Worm (Caenorhabditis elegans) whole organism, young adult: ENCODE measurements around the gene msp-81.

Experiments used
- B0035.1 ChIP-seq: sonication (generic microtip); optimal IDR thresholded peaks from 2 replicates; lab custom pipeline; 2016; ENCODE audit warnings: missing genetic modification characterization, mild to moderate bottlenecking, missing compliant biosample characterization, missing genotype, missing genetic modification reagents
- B0261.1 ChIP-seq: sonication (generic microtip); optimal IDR thresholded peaks from 2 replicates; lab custom pipeline; 2016; ENCODE audit warnings: mild to moderate bottlenecking, missing genetic modification characterization, moderate library complexity, missing compliant biosample characterization
- D2030.7 ChIP-seq: fragments of 200-800 bp; sonication (Bioruptor generic); IDR thresholded peaks from 2 replicates; pipeline ENCODE4 v1.3.6; 2022; ENCODE audit warnings: missing genetic modification reagents, missing genetic modification characterization, missing compliant biosample characterization
- F10E7.11 ChIP-seq: sonication (generic microtip); optimal IDR thresholded peaks from 2 replicates; lab custom pipeline; 2017; ENCODE audit warnings: mild to moderate bottlenecking, missing genetic modification characterization, moderate library complexity, missing compliant biosample characterization
- F37B4.10 ChIP-seq: fragments of 200-800 bp; sonication (Bioruptor generic); IDR thresholded peaks from 2 replicates; pipeline ENCODE4 v1.3.6; 2022; ENCODE audit warnings: missing genetic modification characterization, missing compliant biosample characterization
- K12H6.12 ChIP-seq: fragments of 200-800 bp; sonication (Bioruptor generic); optimal IDR thresholded peaks from 2 replicates; lab custom pipeline; 2018; ENCODE audit warnings: mild to moderate bottlenecking, missing genetic modification characterization, missing compliant biosample characterization
- Y79H2A.3 ChIP-seq: fragments of 200-800 bp; sonication (Bioruptor generic); conservative IDR thresholded peaks from 2 replicates; pipeline ENCODE4 v1.3.6; 2022; ENCODE audit warnings: missing genetic modification reagents, missing genetic modification characterization, missing compliant biosample characterization
- akir-1 ChIP-seq: fragments of 200-800 bp; sonication (Bioruptor generic); optimal IDR thresholded peaks from 2 replicates; lab custom pipeline; 2018; ENCODE audit warnings: mild to moderate bottlenecking, missing genetic modification characterization, moderate library complexity, missing compliant biosample characterization
- bed-1 ChIP-seq: fragments of 200-800 bp; sonication (Bioruptor generic); IDR thresholded peaks from 2 replicates; pipeline ENCODE4 v1.3.6; 2022; ENCODE audit warnings: missing genetic modification reagents, missing genetic modification characterization, missing compliant biosample characterization
- cebp-1 ChIP-seq, 2 experiments: fragments of 200-800 bp in 1 of 2; sonication (Bioruptor generic) in 1 of 2; sonication (generic microtip) in 1 of 2; IDR thresholded peaks in 1 of 2; optimal IDR thresholded peaks in 1 of 2; 2 replicates each; pipeline versions ENCODE4 v1.3.6 to Lab custom; 2017 to 2022; ENCODE audit warnings: missing compliant biosample characterization in 2 of 2, missing genetic modification characterization in 2 of 2, mild to moderate bottlenecking in 1 of 2, missing genetic modification reagents in 1 of 2, moderate library complexity in 1 of 2
- ceh-100 ChIP-seq: fragments of 200-800 bp; sonication (Bioruptor generic); IDR thresholded peaks from 2 replicates; pipeline ENCODE4 v1.3.6; 2022; ENCODE audit warnings: missing genetic modification reagents, missing genetic modification characterization, missing compliant biosample characterization
- ceh-27 ChIP-seq: fragments of 200-800 bp; sonication (Bioruptor generic); optimal IDR thresholded peaks from 2 replicates; lab custom pipeline; 2018; ENCODE audit warnings: mild to moderate bottlenecking, missing genetic modification characterization, moderate library complexity, missing compliant biosample characterization
- ceh-58 ChIP-seq: fragments of 200-800 bp; sonication (Bioruptor generic); IDR thresholded peaks from 2 replicates; pipeline ENCODE4 v1.3.6; 2022; ENCODE audit warnings: missing genetic modification characterization, missing compliant biosample characterization
- chd-7 ChIP-seq: sonication (generic microtip); optimal IDR thresholded peaks from 2 replicates; lab custom pipeline; 2016; ENCODE audit warnings: mild to moderate bottlenecking, missing genetic modification characterization, moderate library complexity, missing compliant biosample characterization
- die-1 ChIP-seq: sonication (generic microtip); optimal IDR thresholded peaks from 2 replicates; lab custom pipeline; 2016; ENCODE audit warnings: missing genotype, mild to moderate bottlenecking, missing genetic modification characterization, missing compliant biosample characterization
- efl-1 ChIP-seq: fragments of 150-350 bp; optimal IDR thresholded peaks from 2 replicates; lab custom pipeline; 2014; ENCODE audit warnings: missing biosample characterization, missing genetic modification reagents, missing genetic modification characterization
- hrde-1 ChIP-seq: sonication (generic microtip); optimal IDR thresholded peaks from 2 replicates; lab custom pipeline; 2016; ENCODE audit warnings: missing genetic modification characterization, mild to moderate bottlenecking, missing compliant biosample characterization, moderate library complexity, missing genotype, missing genetic modification reagents, borderline replicate concordance
- lin-26 ChIP-seq: fragments of 200-800 bp; sonication (Bioruptor generic); IDR thresholded peaks from 2 replicates; pipeline ENCODE4 v1.3.6; 2022; ENCODE audit warnings: missing genetic modification reagents, missing genetic modification characterization, missing compliant biosample characterization
- lsy-27 ChIP-seq: sonication (generic microtip); optimal IDR thresholded peaks from 2 replicates; lab custom pipeline; 2017; ENCODE audit warnings: missing genetic modification characterization, mild to moderate bottlenecking, missing compliant biosample characterization, antibody characterized with exemption, missing genotype, borderline replicate concordance; ENCODE audit not compliant: insufficient read depth
- madf-3 ChIP-seq: fragments of 200-800 bp; sonication (Bioruptor generic); IDR thresholded peaks from 2 replicates; pipeline ENCODE4 v1.3.6; 2022; ENCODE audit warnings: missing genetic modification reagents, missing genetic modification characterization, missing compliant biosample characterization
- madf-6 ChIP-seq: fragments of 200-800 bp; sonication (Bioruptor generic); IDR thresholded peaks from 2 replicates; pipeline ENCODE4 v1.3.6; 2022; ENCODE audit warnings: missing genetic modification reagents, missing genetic modification characterization, missing compliant biosample characterization
- madf-8 ChIP-seq: fragments of 200-800 bp; sonication (Bioruptor generic); conservative IDR thresholded peaks from 2 replicates; pipeline ENCODE4 v1.3.6; 2022; ENCODE audit warnings: missing genetic modification reagents, missing genetic modification characterization, missing compliant biosample characterization
- nhr-120 ChIP-seq: fragments of 200-800 bp; sonication (Bioruptor generic); IDR thresholded peaks from 2 replicates; pipeline ENCODE4 v1.3.6; 2022; ENCODE audit warnings: missing genetic modification characterization, missing compliant biosample characterization
- nhr-179 ChIP-seq: sonication (generic microtip); optimal IDR thresholded peaks from 2 replicates; lab custom pipeline; 2016; ENCODE audit warnings: mild to moderate bottlenecking, missing genetic modification characterization, missing compliant biosample characterization
- nhr-80 ChIP-seq: sonication (generic microtip); optimal IDR thresholded peaks from 2 replicates; lab custom pipeline; 2016; ENCODE audit warnings: missing genetic modification characterization, missing compliant biosample characterization
- pbrm-1 ChIP-seq: fragments of 200-800 bp; sonication (Bioruptor generic); IDR thresholded peaks from 2 replicates; pipeline ENCODE4 v1.3.6; 2022; ENCODE audit warnings: missing genetic modification reagents, missing genetic modification characterization, missing compliant biosample characterization
- repo-1 ChIP-seq: sonication (generic microtip); optimal IDR thresholded peaks from 2 replicates; lab custom pipeline; 2017; ENCODE audit warnings: mild to moderate bottlenecking, missing genetic modification characterization, missing compliant biosample characterization
- somi-1 ChIP-seq: fragments of 200-800 bp; sonication (Bioruptor generic); optimal IDR thresholded peaks from 2 replicates; lab custom pipeline; 2018; ENCODE audit warnings: mild to moderate bottlenecking, missing genetic modification characterization, missing compliant biosample characterization
- unc-130 ChIP-seq: sonication (generic microtip); optimal IDR thresholded peaks from 2 replicates; lab custom pipeline; 2016; ENCODE audit warnings: missing genetic modification reagents, missing genetic modification characterization, missing compliant biosample characterization
- zfh-2 ChIP-seq: fragments of 200-800 bp; sonication (Bioruptor generic); conservative IDR thresholded peaks from 2 replicates; pipeline ENCODE4 v1.3.6; 2022; ENCODE audit warnings: missing genetic modification reagents, missing genetic modification characterization, missing compliant biosample characterization
- zim-3 ChIP-seq: sonication (generic microtip); optimal IDR thresholded peaks from 2 replicates; lab custom pipeline; 2017; ENCODE audit warnings: mild to moderate bottlenecking, missing genetic modification characterization, moderate library complexity, missing compliant biosample characterization
- ztf-28 ChIP-seq: fragments of 200-800 bp; sonication (Bioruptor generic); IDR thresholded peaks from 2 replicates; pipeline ENCODE4 v1.3.6; 2022; ENCODE audit warnings: missing genetic modification reagents, missing genetic modification characterization, missing compliant biosample characterization
- ztf-6 ChIP-seq: fragments of 200-800 bp; sonication (Bioruptor generic); IDR thresholded peaks from 2 replicates; pipeline ENCODE4 v1.3.6; 2022; ENCODE audit warnings: missing genetic modification reagents, missing genetic modification characterization, missing compliant biosample characterization

Gene msp-81

ce11 chrIV:9822585-9822984 lies 13.6 kb downstream of the msp-81 start:
- TF ChIP-seq madf-6 (no peak), cebp-1 (GFP tag; IDR thresholded peaks at IDR 0.05; lab: Robert Waterston, UW) (no peak), cebp-1 (tag; optimal IDR thresholded peaks at IDR 0.05; lab: Kevin White, UChicago) (no peak), B0035.1 (tag; lab: Kevin White, UChicago) (no peak), nhr-120 (GFP tag; lab: Robert Waterston, UW) (no peak), F37B4.10 (GFP tag; lab: Robert Waterston, UW) (0 out of 2 replicates have a peak, but pooled peaks have one; percentile 51), zim-3 (tag; lab: Kevin White, UChicago) (no peak), nhr-80 (no peak), madf-3 (no peak), efl-1 (GFP tag; lab: Kevin White, UChicago) (no peak), chd-7 (tag; lab: Kevin White, UChicago) (no peak), hrde-1 (tag; lab: Kevin White, UChicago) (no peak), bed-1 (GFP tag; lab: Robert Waterston, UW) (no peak), unc-130 (GFP tag; lab: Kevin White, UChicago) (no peak), somi-1 (GFP tag; lab: Kevin White, UChicago) (no peak), madf-8 (GFP tag; lab: Robert Waterston, UW) (0 out of 2 replicates have a peak, but pooled peaks have one; percentile 16), ceh-27 (GFP tag; lab: Kevin White, UChicago) (no peak), repo-1 (tag; lab: Kevin White, UChicago) (no peak), ztf-6 (GFP tag; lab: Robert Waterston, UW) (no peak), lin-26 (GFP tag; lab: Robert Waterston, UW) (no peak), zfh-2 (GFP tag; lab: Robert Waterston, UW) (peak; percentile 65), akir-1 (no peak), K12H6.12 (tag; lab: Kevin White, UChicago) (no peak)

ce11 chrIV:9821621-9822020 lies 14.6 kb downstream of the msp-81 start, which contains the start of gene col-123:
TSS of gene col-123 (plus strand) at chrIV:9821921.
- TF ChIP-seq lsy-27 (tag; lab: Kevin White, UChicago) (no peak), pbrm-1 (no peak)

- TF ChIP-seq ceh-58 (GFP tag; lab: Robert Waterston, UW): no peak
Measured at ce11 chrIV:9815432-9815831, 20.8 kb downstream of the msp-81 start, which contains the start of gene egl-20. TSS of gene egl-20 (minus strand) at chrIV:9815532.

- no peak for TF ChIP-seq nhr-179 (tag; lab: Kevin White, UChicago)
- TF ChIP-seq ztf-28: no peak
- TF ChIP-seq D2030.7 (GFP tag; lab: Robert Waterston, UW): no peak
- TF ChIP-seq B0261.1 (tag; lab: Kevin White, UChicago): no peak
- no peak for TF ChIP-seq ztf-6 (GFP tag; lab: Robert Waterston, UW)
- no peak for TF ChIP-seq ceh-100 (GFP tag; lab: Robert Waterston, UW)
- TF ChIP-seq F10E7.11 (tag; lab: Kevin White, UChicago): no peak
- TF ChIP-seq nhr-120 (GFP tag; lab: Robert Waterston, UW): no peak
- TF ChIP-seq die-1 (tag; lab: Kevin White, UChicago): no peak
- TF ChIP-seq Y79H2A.3 (GFP tag; lab: Robert Waterston, UW): no peak
Measured at ce11 chrIV:9811487-9811886, 24.7 kb downstream of the msp-81 start.
